Worm (Caenorhabditis elegans) whole organism, L4 larva: ENCODE data around the gene F08D12.15.

Experiments
- F10B5.3 ChIP-seq: sonication (generic microtip); optimal IDR thresholded peaks from 2 replicates; lab custom pipeline; 2016; ENCODE audit warnings: mild to moderate bottlenecking, missing genetic modification characterization, missing compliant biosample characterization
- F26F4.8 ChIP-seq: fragments of 200-800 bp; sonication (Bioruptor generic); conservative IDR thresholded peaks from 2 replicates; pipeline ENCODE4 v1.3.6; 2022; ENCODE audit warnings: missing genetic modification characterization, missing compliant biosample characterization
- F44E2.7 ChIP-seq: fragments of 200-800 bp; sonication (Bioruptor generic); IDR thresholded peaks from 2 replicates; pipeline ENCODE4 v2.1.2; 2022; ENCODE audit warnings: missing genetic modification characterization, missing compliant biosample characterization
- F49E8.2 ChIP-seq: sonication (generic microtip); optimal IDR thresholded peaks from 2 replicates; lab custom pipeline; 2016; ENCODE audit warnings: missing compliant biosample characterization, mild to moderate bottlenecking, missing genetic modification characterization, borderline replicate concordance
- T26A8.4 ChIP-seq: fragments of 200-800 bp; sonication (Bioruptor generic); IDR thresholded peaks from 2 replicates; pipeline ENCODE4 v1.3.6; 2022; ENCODE audit warnings: missing genetic modification characterization, missing compliant biosample characterization
- Y105C5A.15 ChIP-seq: fragments of 200-800 bp; sonication (Bioruptor generic); IDR thresholded peaks from 2 replicates; pipeline ENCODE4 v1.3.6; 2022; ENCODE audit warnings: missing genetic modification characterization, missing compliant biosample characterization
- Y75B8A.6 ChIP-seq: fragments of 200-800 bp; sonication (Bioruptor generic); IDR thresholded peaks from 2 replicates; pipeline ENCODE4 v1.3.6; 2022; ENCODE audit warnings: missing genetic modification reagents, missing genetic modification characterization, missing compliant biosample characterization
- aha-1 ChIP-seq: fragments of 150-350 bp; peaks from one replicate; lab custom pipeline; 2014; ENCODE audit warnings: missing biosample characterization, missing genetic modification characterization
- ceh-28 ChIP-seq: fragments of 150-350 bp; optimal IDR thresholded peaks from 2 replicates; lab custom pipeline; 2014; ENCODE audit warnings: missing biosample characterization, missing genetic modification reagents, missing genetic modification characterization
- ceh-62 ChIP-seq: sonication (generic microtip); optimal IDR thresholded peaks from 2 replicates; lab custom pipeline; 2017; ENCODE audit warnings: missing biosample characterization, missing genetic modification characterization
- ceh-82 ChIP-seq: sonication (generic microtip); optimal IDR thresholded peaks from 2 replicates; lab custom pipeline; 2017; ENCODE audit warnings: missing biosample characterization, missing genetic modification characterization
- daf-16 ChIP-seq, 3 experiments: sonication (generic microtip); optimal IDR thresholded peaks; 2 replicates each; lab custom pipeline; 2016 to 2017; ENCODE audit warnings: missing genetic modification characterization in 3 of 3, missing genetic modification reagents in 3 of 3, mild to moderate bottlenecking in 2 of 3, missing compliant biosample characterization in 2 of 3, missing biosample characterization in 1 of 3, moderate library complexity in 1 of 3
- daf-19 ChIP-seq: fragments of 200-800 bp; sonication (Bioruptor generic); conservative IDR thresholded peaks from 2 replicates; pipeline ENCODE4 v1.3.6; 2022; ENCODE audit warnings: missing genetic modification characterization, missing compliant biosample characterization
- dmd-6 ChIP-seq: fragments of 200-800 bp; sonication (Bioruptor generic); IDR thresholded peaks from 2 replicates; pipeline ENCODE4 v1.3.6; 2022; ENCODE audit warnings: missing genetic modification reagents, missing genetic modification characterization, missing compliant biosample characterization
- dmd-8 ChIP-seq: fragments of 200-800 bp; sonication (Bioruptor generic); IDR thresholded peaks from 2 replicates; pipeline ENCODE4 v1.3.6; 2022; ENCODE audit warnings: missing genetic modification characterization, missing compliant biosample characterization
- dpl-1 ChIP-seq: fragments of 150-350 bp; optimal IDR thresholded peaks from 2 replicates; lab custom pipeline; 2014; ENCODE audit warnings: missing biosample characterization, missing genetic modification reagents, missing genetic modification characterization
- egl-43 ChIP-seq: fragments of 200-800 bp; sonication (Bioruptor generic); IDR thresholded peaks from 2 replicates; pipeline ENCODE4 v1.3.6; 2022; ENCODE audit warnings: missing genetic modification reagents, missing genetic modification characterization, missing compliant biosample characterization
- hif-1 ChIP-seq, 2 experiments: sonication (generic microtip); optimal IDR thresholded peaks; 2 replicates each; lab custom pipeline; 2016 to 2017; ENCODE audit warnings: missing compliant biosample characterization in 2 of 2, missing genetic modification characterization in 2 of 2, missing genetic modification reagents in 2 of 2, missing genotype in 2 of 2, mild to moderate bottlenecking in 1 of 2
- hlh-30 ChIP-seq: sonication (generic microtip); optimal IDR thresholded peaks from 2 replicates; lab custom pipeline; 2017; ENCODE audit warnings: antibody characterized with exemption, mild to moderate bottlenecking, missing genetic modification characterization, missing compliant biosample characterization; ENCODE audit not compliant: insufficient read depth
- jun-1 ChIP-seq: fragments of 150-350 bp; optimal IDR thresholded peaks from 2 replicates; lab custom pipeline; 2014; ENCODE audit warnings: missing biosample characterization, missing genetic modification reagents, missing genetic modification characterization
- lim-7 ChIP-seq: fragments of 200-800 bp; sonication (Bioruptor generic); IDR thresholded peaks from 2 replicates; pipeline ENCODE4 v1.3.6; 2022; ENCODE audit warnings: missing genetic modification characterization, missing compliant biosample characterization
- lin-1 ChIP-seq: fragments of 200-800 bp; sonication (Bioruptor generic); IDR thresholded peaks from 2 replicates; pipeline ENCODE4 v1.3.6; 2022; ENCODE audit warnings: missing genetic modification reagents, missing genetic modification characterization, missing compliant biosample characterization
- lin-13 ChIP-seq: fragments of 150-350 bp; optimal IDR thresholded peaks from 2 replicates; lab custom pipeline; 2014; ENCODE audit warnings: missing biosample characterization, missing genetic modification reagents, missing genetic modification characterization
- lin-38 ChIP-seq: fragments of 200-800 bp; sonication (Bioruptor generic); IDR thresholded peaks from 2 replicates; pipeline ENCODE4 v1.3.6; 2022; ENCODE audit warnings: missing genetic modification reagents, missing genetic modification characterization, missing compliant biosample characterization
- lin-39 ChIP-seq: fragments of 150-350 bp; optimal IDR thresholded peaks from 2 replicates; lab custom pipeline; 2014; ENCODE audit warnings: missing biosample characterization, missing genetic modification reagents, missing genetic modification characterization
- lsy-2 ChIP-seq, 2 experiments: fragments of 150-350 bp in 1 of 2; sonication (generic microtip) in 1 of 2; optimal IDR thresholded peaks; 2 replicates each; lab custom pipeline; 2014 to 2017; ENCODE audit warnings: missing biosample characterization in 2 of 2, missing genetic modification characterization in 2 of 2
- madf-9 ChIP-seq: fragments of 200-800 bp; sonication (Bioruptor generic); conservative IDR thresholded peaks from 2 replicates; pipeline ENCODE4 v1.3.6; 2022; ENCODE audit warnings: missing genetic modification reagents, missing genetic modification characterization, missing compliant biosample characterization
- mdt-29 ChIP-seq: fragments of 200-800 bp; sonication (Bioruptor generic); IDR thresholded peaks from 2 replicates; pipeline ENCODE4 v1.3.6; 2022; ENCODE audit warnings: missing genetic modification reagents, missing genetic modification characterization, missing compliant biosample characterization
- mep-1 ChIP-seq: fragments of 150-350 bp; sonication (generic microtip); optimal IDR thresholded peaks from 3 replicates; lab custom pipeline; 2014; ENCODE audit warnings: missing biosample characterization, missing genetic modification characterization
- mes-2 ChIP-seq: sonication (generic microtip); optimal IDR thresholded peaks from 2 replicates; lab custom pipeline; 2016; ENCODE audit warnings: missing genotype, mild to moderate bottlenecking, missing genetic modification characterization, missing compliant biosample characterization; ENCODE audit not compliant: poor library complexity, severe bottlenecking
- mxl-2 ChIP-seq: fragments of 200-800 bp; sonication (Bioruptor generic); conservative IDR thresholded peaks from 2 replicates; pipeline ENCODE4 v1.3.6; 2022; ENCODE audit warnings: missing genetic modification reagents, missing genetic modification characterization, missing compliant biosample characterization
- mxl-3 ChIP-seq: fragments of 200-800 bp; sonication (Bioruptor generic); optimal IDR thresholded peaks from 2 replicates; lab custom pipeline; 2018; ENCODE audit warnings: mild to moderate bottlenecking, missing genetic modification characterization, missing compliant biosample characterization
- nhr-11 ChIP-seq: fragments of 150-350 bp; optimal IDR thresholded peaks from 2 replicates; lab custom pipeline; 2014; ENCODE audit warnings: missing biosample characterization, missing genetic modification characterization
- nhr-111 ChIP-seq: fragments of 200-800 bp; sonication (Bioruptor generic); optimal IDR thresholded peaks from 2 replicates; lab custom pipeline; 2018; ENCODE audit warnings: mild to moderate bottlenecking, missing genetic modification characterization, missing compliant biosample characterization
- nhr-237 ChIP-seq: sonication (generic microtip); optimal IDR thresholded peaks from 2 replicates; lab custom pipeline; 2017; ENCODE audit warnings: missing biosample characterization, missing genetic modification characterization
- nhr-28 ChIP-seq: fragments of 150-350 bp; optimal IDR thresholded peaks from 2 replicates; lab custom pipeline; 2014; ENCODE audit warnings: missing biosample characterization, missing genetic modification characterization
- nhr-41 ChIP-seq: fragments of 200-800 bp; sonication (Bioruptor generic); IDR thresholded peaks from 2 replicates; pipeline ENCODE4 v1.3.6; 2022; ENCODE audit warnings: missing genetic modification reagents, missing genetic modification characterization, missing compliant biosample characterization
- nhr-76 ChIP-seq: fragments of 150-350 bp; optimal IDR thresholded peaks from 2 replicates; lab custom pipeline; 2014; ENCODE audit warnings: missing biosample characterization, missing genetic modification characterization
- rbr-2 ChIP-seq: sonication (generic microtip); optimal IDR thresholded peaks from 2 replicates; lab custom pipeline; 2016; ENCODE audit warnings: missing genotype, missing genetic modification characterization, missing compliant biosample characterization
- saeg-2 ChIP-seq: fragments of 200-800 bp; sonication (Bioruptor generic); IDR thresholded peaks from 2 replicates; pipeline ENCODE4 v1.3.6; 2022; ENCODE audit warnings: missing genetic modification reagents, missing genetic modification characterization, missing compliant biosample characterization
- set-16 ChIP-seq: fragments of 200-800 bp; sonication (Bioruptor generic); IDR thresholded peaks from 2 replicates; pipeline ENCODE4 v1.3.6; 2022; ENCODE audit warnings: missing genetic modification reagents, missing genetic modification characterization, missing compliant biosample characterization
- spr-1 ChIP-seq: sonication (generic microtip); optimal IDR thresholded peaks from 2 replicates; lab custom pipeline; 2016; ENCODE audit warnings: mild to moderate bottlenecking, missing genetic modification characterization, missing compliant biosample characterization
- spr-3 ChIP-seq: fragments of 200-800 bp; sonication (Bioruptor generic); optimal IDR thresholded peaks from 2 replicates; lab custom pipeline; 2018; ENCODE audit warnings: mild to moderate bottlenecking, missing genetic modification characterization, missing compliant biosample characterization
- tag-97 ChIP-seq: fragments of 200-800 bp; sonication (Bioruptor generic); IDR thresholded peaks from 2 replicates; pipeline ENCODE4 v1.3.6; 2022; ENCODE audit warnings: missing genetic modification characterization, missing compliant biosample characterization
- tra-1 ChIP-seq: fragments of 200-800 bp; sonication (Bioruptor generic); IDR thresholded peaks from 2 replicates; pipeline ENCODE4 v1.3.6; 2022; ENCODE audit warnings: missing genetic modification reagents, missing genetic modification characterization, missing compliant biosample characterization
- unc-62 ChIP-seq, 3 experiments: fragments of 150-350 bp in 1 of 3; sonication (generic microtip); optimal IDR thresholded peaks in 2 of 3; peaks in 1 of 3; 1 replicate in 1 of 3; 2 replicates in 2 of 3; lab custom pipeline; 2014 to 2017; ENCODE audit warnings: missing biosample characterization in 3 of 3, missing genetic modification characterization in 3 of 3, missing genetic modification reagents in 3 of 3, missing genotype in 1 of 3
- vab-7 ChIP-seq: fragments of 200-800 bp; sonication (Bioruptor generic); IDR thresholded peaks from 2 replicates; pipeline ENCODE4 v1.3.6; 2022; ENCODE audit warnings: missing genetic modification reagents, missing genetic modification characterization, missing compliant biosample characterization
- zip-2 ChIP-seq: fragments of 150-350 bp; optimal IDR thresholded peaks from 2 replicates; lab custom pipeline; 2014; ENCODE audit warnings: missing biosample characterization, missing genetic modification characterization
- ztf-11 ChIP-seq: fragments of 150-350 bp; optimal IDR thresholded peaks from 2 replicates; lab custom pipeline; 2014; ENCODE audit warnings: missing biosample characterization, missing genetic modification characterization
- ztf-7 ChIP-seq: fragments of 150-350 bp; optimal IDR thresholded peaks from 2 replicates; lab custom pipeline; 2014; ENCODE audit warnings: missing biosample characterization, missing genetic modification characterization

The F08D12.15 gene

ce11 chrII:2735644-2736043 lies 30.8 kb upstream of the F08D12.15 start:
- 0 out of 2 replicates have a peak, but pooled peaks have one; percentile 61 for TF ChIP-seq Y105C5A.15 (GFP tag; lab: Robert Waterston, UW)
- no peak for TF ChIP-seq saeg-2 (GFP tag; lab: Robert Waterston, UW)
- 0 out of 2 replicates have a peak, but pooled peaks have one; percentile 71 for TF ChIP-seq F44E2.7 (GFP tag; lab: Robert Waterston, UW)
- no peak for TF ChIP-seq Y75B8A.6 (GFP tag; lab: Robert Waterston, UW)
- no peak for TF ChIP-seq madf-9 (GFP tag; lab: Robert Waterston, UW)
- TF ChIP-seq nhr-76 (tag; lab: Kevin White, UChicago), result no peak
- no peak for TF ChIP-seq daf-19 (GFP tag; lab: Robert Waterston, UW)
- 0 out of 2 replicates have a peak, but pooled peaks have one; percentile 44 for TF ChIP-seq tra-1 (GFP tag; lab: Robert Waterston, UW)
- no peak for TF ChIP-seq unc-62 (GFP tag; optimal IDR thresholded peaks at IDR 0.05 in 1 of 2; lab: Kevin White, UChicago)
- no peak for TF ChIP-seq unc-62 (tag; optimal IDR thresholded peaks at IDR 0.05; lab: Kevin White, UChicago)
- TF ChIP-seq nhr-111 (GFP tag; lab: Kevin White, UChicago), result no peak
- peak; percentile 64; the same call in 1 of the 2 replicates for TF ChIP-seq F26F4.8 (GFP tag; lab: Robert Waterston, UW)
- TF ChIP-seq F10B5.3 (tag; lab: Kevin White, UChicago), result no peak
- 0 out of 2 replicates have a peak, but pooled peaks have one; percentile 42 for TF ChIP-seq dmd-8
- TF ChIP-seq nhr-237 (tag; lab: Kevin White, UChicago), result no peak
- TF ChIP-seq ztf-11, result no peak
- TF ChIP-seq lin-39 (tag; lab: Kevin White, UChicago), result no peak
- no peak for TF ChIP-seq ceh-82 (tag; lab: Kevin White, UChicago)
- peak; percentile 63 for TF ChIP-seq lin-38 (GFP tag; lab: Robert Waterston, UW)
- TF ChIP-seq egl-43 (GFP tag; lab: Robert Waterston, UW), result peak; percentile 82
- TF ChIP-seq ceh-28 (tag; lab: Kevin White, UChicago), result no peak
- peak; percentile 52; the same call in 1 of the 2 replicates for TF ChIP-seq mdt-29 (GFP tag; lab: Robert Waterston, UW)
- no peak for TF ChIP-seq zip-2 (tag; lab: Kevin White, UChicago)
- no peak for TF ChIP-seq rbr-2 (tag; lab: Kevin White, UChicago)
- no peak for TF ChIP-seq nhr-28
- TF ChIP-seq dmd-6 (GFP tag; lab: Robert Waterston, UW), result peak; percentile 29; the same call in 1 of the 2 replicates
- TF ChIP-seq dpl-1 (GFP tag; lab: Kevin White, UChicago), result no peak
- TF ChIP-seq mep-1 (tag; lab: Kevin White, UChicago), result no peak
- no peak for TF ChIP-seq mxl-2
- TF ChIP-seq daf-16 (GFP tag; optimal IDR thresholded peaks at IDR 0.05; lab: Kevin White, UChicago), result no peak
- TF ChIP-seq daf-16 (tag; optimal IDR thresholded peaks at IDR 0.05; lab: Kevin White, UChicago), result peak; percentile 13
- peak; percentile 67; the same call in 1 of the 2 replicates for TF ChIP-seq lim-7 (GFP tag; lab: Robert Waterston, UW)
- TF ChIP-seq set-16 (GFP tag; lab: Robert Waterston, UW), result peak; percentile 79
- peak; percentile 45; the same call in 1 of the 2 replicates for TF ChIP-seq vab-7
- TF ChIP-seq F49E8.2, result no peak
- TF ChIP-seq nhr-41, result 0 out of 2 replicates have a peak, but pooled peaks have one; percentile 31
- no peak for TF ChIP-seq lin-1
- TF ChIP-seq spr-1 (tag; lab: Kevin White, UChicago), result peak; percentile 6
- TF ChIP-seq lsy-2 (tag; optimal IDR thresholded peaks at IDR 0.05; lab: Kevin White, UChicago), result no peak
- TF ChIP-seq T26A8.4 (GFP tag; lab: Robert Waterston, UW), result no peak
- TF ChIP-seq jun-1, result no peak
- TF ChIP-seq lin-13 (GFP tag; lab: Kevin White, UChicago), result peak; percentile 46
- TF ChIP-seq ceh-62 (tag; lab: Kevin White, UChicago), result no peak
- TF ChIP-seq spr-3 (GFP tag; lab: Kevin White, UChicago), result no peak
- no peak for TF ChIP-seq tag-97 (GFP tag; lab: Robert Waterston, UW)
- TF ChIP-seq ztf-7, result no peak
- TF ChIP-seq hif-1 (tag; optimal IDR thresholded peaks at IDR 0.05; lab: Kevin White, UChicago), result no peak
- TF ChIP-seq nhr-11, result no peak
- TF ChIP-seq aha-1, result peak; percentile 80
- no peak for TF ChIP-seq mxl-3 (GFP tag; lab: Kevin White, UChicago)
- TF ChIP-seq hlh-30 (tag; lab: Kevin White, UChicago), result no peak
- peak; percentile 43 for TF ChIP-seq mes-2 (tag; lab: Kevin White, UChicago)
